Fruit fly (Drosophila melanogaster) whole organism, adult: Measurements from ENCODE around the gene lectin-29Ca.

Experiments used
- CG11617 ChIP-seq: fragments of 200-800 bp; sonication (Bioruptor generic); optimal IDR thresholded peaks from 2 replicates; lab custom pipeline; 2017; ENCODE audit warnings: mild to moderate bottlenecking, missing biosample characterization, missing genetic modification reagents, missing genetic modification characterization
- CG12768 ChIP-seq: fragments of 200-800 bp; sonication (Bioruptor generic); optimal IDR thresholded peaks from 2 replicates; lab custom pipeline; 2017; ENCODE audit warnings: missing biosample characterization, missing genetic modification characterization, mild to moderate bottlenecking, moderate library complexity, missing genetic modification reagents
- CG14711 ChIP-seq: fragments of 200-800 bp; sonication (Bioruptor generic); optimal IDR thresholded peaks from 2 replicates; lab custom pipeline; 2018; ENCODE audit warnings: missing biosample characterization, mild to moderate bottlenecking, missing genetic modification characterization, moderate library complexity
- CG1620 ChIP-seq: fragments of 200-800 bp; sonication (Bioruptor generic); optimal IDR thresholded peaks from 2 replicates; lab custom pipeline; 2016; ENCODE audit warnings: missing biosample characterization, missing genetic modification characterization
- CG33017 ChIP-seq: fragments of 200-800 bp; sonication (Bioruptor generic); optimal IDR thresholded peaks from 2 replicates; lab custom pipeline; 2018; ENCODE audit warnings: missing biosample characterization, mild to moderate bottlenecking, missing genetic modification characterization, moderate library complexity
- CG5204 ChIP-seq: fragments of 200-800 bp; sonication (Bioruptor generic); optimal IDR thresholded peaks from 2 replicates; lab custom pipeline; 2016; ENCODE audit warnings: missing biosample characterization, missing genetic modification characterization
- CG7045 ChIP-seq: fragments of 200-800 bp; sonication (Bioruptor generic); optimal IDR thresholded peaks from 2 replicates; lab custom pipeline; 2017; ENCODE audit warnings: missing biosample characterization, mild to moderate bottlenecking, missing genetic modification characterization
- CG7101 ChIP-seq: fragments of 200-800 bp; sonication (Bioruptor generic); optimal IDR thresholded peaks from 2 replicates; lab custom pipeline; 2018; ENCODE audit warnings: missing biosample characterization, mild to moderate bottlenecking, missing genetic modification characterization, moderate library complexity
- Clk ChIP-seq: fragments of 200-800 bp; sonication (Bioruptor generic); optimal IDR thresholded peaks from 2 replicates; lab custom pipeline; 2017; ENCODE audit warnings: missing biosample characterization, missing genetic modification characterization
- Crg-1 ChIP-seq: fragments of 200-800 bp; sonication (Bioruptor generic); optimal IDR thresholded peaks from 2 replicates; lab custom pipeline; 2016; ENCODE audit warnings: missing biosample characterization, missing genetic modification characterization
- Hr96 ChIP-seq: fragments of 200-800 bp; sonication (Bioruptor generic); optimal IDR thresholded peaks from 2 replicates; lab custom pipeline; 2016; ENCODE audit warnings: missing biosample characterization, missing genetic modification characterization
- Mnt ChIP-seq: fragments of 200-800 bp; sonication (Bioruptor generic); optimal IDR thresholded peaks from 2 replicates; lab custom pipeline; 2016; ENCODE audit warnings: missing biosample characterization, mild to moderate bottlenecking, missing genetic modification characterization
- bab1 ChIP-seq: fragments of 200-800 bp; sonication (Bioruptor generic); optimal IDR thresholded peaks from 3 replicates; lab custom pipeline; 2019; ENCODE audit warnings: missing biosample characterization, mild to moderate bottlenecking, missing genetic modification characterization, moderate library complexity
- cic ChIP-seq: fragments of 200-800 bp; sonication (Bioruptor generic); optimal IDR thresholded peaks from 2 replicates; lab custom pipeline; 2017; ENCODE audit warnings: missing biosample characterization, mild to moderate bottlenecking, missing genetic modification characterization, moderate library complexity
- cnc ChIP-seq, 2 experiments: fragments of >200 bp; optimal IDR thresholded peaks; 2 replicates each; lab custom pipeline; 2017
- kay ChIP-seq: fragments of 200-800 bp; sonication (Bioruptor generic); peaks from one replicate; lab custom pipeline; 2016; ENCODE audit warnings: missing biosample characterization, missing genetic modification characterization, borderline replicate concordance
- ovo ChIP-seq: fragments of 200-800 bp; sonication (Bioruptor generic); optimal IDR thresholded peaks from 2 replicates; lab custom pipeline; 2016; ENCODE audit warnings: missing biosample characterization, missing genetic modification characterization
- pad ChIP-seq: fragments of 200-800 bp; sonication (Bioruptor generic); optimal IDR thresholded peaks from 3 replicates; lab custom pipeline; 2017; ENCODE audit warnings: missing biosample characterization, missing genetic modification characterization, mild to moderate bottlenecking, moderate library complexity, missing genetic modification reagents
- tj ChIP-seq: fragments of 200-800 bp; sonication (Bioruptor generic); optimal IDR thresholded peaks from 3 replicates; lab custom pipeline; 2017; ENCODE audit warnings: missing biosample characterization, mild to moderate bottlenecking, missing genetic modification characterization, moderate library complexity
- toe ChIP-seq: fragments of 200-800 bp; sonication (Bioruptor generic); optimal IDR thresholded peaks from 2 replicates; lab custom pipeline; 2016; ENCODE audit warnings: missing biosample characterization, missing genetic modification characterization

Gene lectin-29Ca

DNA sequence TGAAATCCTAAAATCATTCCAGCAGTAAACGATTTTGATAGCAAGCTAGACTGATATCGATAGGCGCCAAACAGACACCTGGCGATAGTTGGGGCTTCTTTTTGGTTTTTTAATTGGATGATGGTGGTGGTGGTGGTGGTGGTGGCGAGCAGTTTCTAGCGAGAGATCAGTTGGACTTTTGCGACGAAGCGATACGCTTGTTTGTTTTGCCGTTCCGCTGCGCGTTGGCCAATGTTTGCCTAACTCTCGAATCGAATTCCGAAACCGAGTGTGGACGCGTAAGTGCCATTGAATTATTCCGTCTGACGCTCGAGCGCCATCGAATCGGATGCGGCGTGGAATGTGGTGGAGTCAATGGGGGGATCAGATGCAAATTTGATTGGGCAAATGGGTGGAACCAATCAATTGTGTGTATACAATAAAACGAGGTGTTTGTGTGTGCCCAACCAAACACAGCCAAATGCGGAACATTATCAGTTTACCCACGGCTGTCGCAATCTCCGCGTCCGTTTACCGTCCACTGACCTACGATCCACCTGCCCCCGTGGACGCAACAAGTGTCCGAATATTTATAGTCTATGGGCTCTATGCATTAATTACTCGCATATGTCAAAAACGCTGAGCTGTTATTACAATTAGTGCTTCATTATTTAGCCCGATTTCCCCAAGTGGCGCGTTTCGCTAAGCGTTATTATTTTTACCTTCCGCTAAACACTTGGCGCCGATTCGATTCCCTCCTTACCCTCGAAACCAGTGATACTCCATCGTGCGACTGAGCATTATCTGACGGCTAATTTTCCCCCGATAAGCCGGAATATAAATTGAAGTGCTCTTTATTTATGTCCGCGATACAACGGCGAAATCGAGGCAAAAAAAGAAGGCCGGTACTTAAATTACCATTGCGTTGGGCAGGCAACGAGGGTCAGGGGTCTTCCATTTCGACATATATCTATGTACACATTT is 23.4 kb downstream of the lectin-29Ca start, which contains the start of gene CG17292:
CG17292 (plus strand) TSS at position 91 of the 963 bp plus-strand sequence.
- TF ChIP-seq kay = no peak
- no peak for TF ChIP-seq cnc (optimal IDR thresholded peaks at IDR 0.05; lab: Kevin White, UChicago)
- TF ChIP-seq Clk (GFP tag; lab: Kevin White, UChicago) = peak; percentile 42
- TF ChIP-seq CG33017 = peak; percentile 62
- peak; percentile 88 for TF ChIP-seq bab1 (GFP tag; lab: Kevin White, UChicago)
- peak; percentile 70 for TF ChIP-seq CG11617
- peak; percentile 17 for TF ChIP-seq CG14711 (tag; lab: Kevin White, UChicago)
- no peak for TF ChIP-seq CG5204 (GFP tag; lab: Kevin White, UChicago)
- no peak for TF ChIP-seq CG7045 (GFP tag; lab: Kevin White, UChicago)
- TF ChIP-seq tj (GFP tag; lab: Kevin White, UChicago) = peak; percentile 72
- TF ChIP-seq pad (GFP tag; lab: Kevin White, UChicago) = peak; percentile 52
- peak; percentile 58 for TF ChIP-seq ovo (GFP tag; lab: Kevin White, UChicago)
- TF ChIP-seq toe (GFP tag; lab: Kevin White, UChicago) = peak; percentile 62
- TF ChIP-seq Hr96 (GFP tag; lab: Kevin White, UChicago) = no peak
- TF ChIP-seq Crg-1 (GFP tag; lab: Kevin White, UChicago) = peak; percentile 37
- TF ChIP-seq CG12768 = peak; percentile 79
- TF ChIP-seq CG1620 (GFP tag; lab: Kevin White, UChicago) = peak; percentile 49
- TF ChIP-seq Mnt (GFP tag; lab: Kevin White, UChicago) = peak; percentile 81
- TF ChIP-seq CG7101 = peak; percentile 65
- peak; percentile 90 for TF ChIP-seq cic (GFP tag; lab: Kevin White, UChicago)

DNA sequence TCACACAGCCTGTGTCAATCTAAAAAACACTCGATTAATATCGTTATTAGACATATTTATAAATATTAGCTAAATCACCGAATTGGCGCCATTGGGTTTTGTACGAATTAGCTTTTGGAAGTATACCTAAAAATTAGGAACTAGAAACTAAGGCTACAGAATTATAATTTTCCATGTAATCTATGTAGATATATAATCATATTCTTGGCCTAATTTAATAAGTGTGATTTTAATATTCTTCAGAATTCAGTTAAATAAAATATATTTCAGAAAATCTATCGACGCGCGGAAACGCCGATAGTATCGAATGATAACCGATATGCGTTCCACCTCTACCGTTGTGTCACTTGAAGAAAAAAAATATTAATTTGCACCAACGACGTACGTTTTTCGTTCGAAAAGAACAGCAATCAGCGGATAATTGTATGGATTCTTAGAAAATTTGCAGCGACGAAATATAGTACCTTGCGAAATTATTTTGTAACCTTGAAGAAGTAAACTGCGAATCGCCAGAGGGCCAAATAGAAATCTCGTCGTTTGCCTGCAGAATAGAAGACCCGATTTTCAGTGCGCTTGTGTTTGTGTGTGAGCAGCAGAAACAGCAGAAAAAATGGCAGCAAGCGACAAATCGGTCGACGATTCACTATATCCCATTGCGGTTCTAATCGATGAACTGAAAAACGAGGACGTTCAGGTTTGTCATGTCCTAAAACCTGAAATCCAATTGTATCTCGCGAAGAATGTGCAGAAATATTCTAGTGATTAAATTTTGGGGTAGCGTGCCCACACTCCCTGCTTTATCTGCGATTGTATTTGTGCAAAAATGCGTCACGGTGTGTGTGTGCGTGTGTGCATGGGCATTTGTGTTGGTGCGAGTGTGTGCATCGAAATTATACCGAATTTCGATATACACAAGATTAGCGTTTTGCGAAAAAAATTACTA is 28.1 kb downstream of the lectin-29Ca start, which contains the start of gene Pp2A-29B:
Pp2A-29B (plus strand) TSS at position 338 of the 943 bp plus-strand sequence.
- TF ChIP-seq CG7045 (GFP tag; lab: Kevin White, UChicago) (no peak), toe (GFP tag; lab: Kevin White, UChicago) (peak; percentile 86), pad (GFP tag; lab: Kevin White, UChicago) (peak; percentile 27), Mnt (GFP tag; lab: Kevin White, UChicago) (peak; percentile 45), Clk (GFP tag; lab: Kevin White, UChicago) (no peak), ovo (GFP tag; lab: Kevin White, UChicago) (peak; percentile 58), CG12768 (no peak), Hr96 (GFP tag; lab: Kevin White, UChicago) (peak; percentile 45), CG7101 (peak; percentile 45), CG11617 (peak; percentile 37), cnc (optimal IDR thresholded peaks at IDR 0.05; lab: Kevin White, UChicago) (no peak), bab1 (GFP tag; lab: Kevin White, UChicago) (no peak), CG33017 (peak; percentile 25), CG1620 (GFP tag; lab: Kevin White, UChicago) (peak; percentile 60), CG14711 (tag; lab: Kevin White, UChicago) (peak; percentile 10), cic (GFP tag; lab: Kevin White, UChicago) (peak; percentile 70), tj (GFP tag; lab: Kevin White, UChicago) (peak; percentile 34), Crg-1 (GFP tag; lab: Kevin White, UChicago) (peak; percentile 72), kay (peak; percentile 66), CG5204 (GFP tag; lab: Kevin White, UChicago) (no peak)

DNA sequence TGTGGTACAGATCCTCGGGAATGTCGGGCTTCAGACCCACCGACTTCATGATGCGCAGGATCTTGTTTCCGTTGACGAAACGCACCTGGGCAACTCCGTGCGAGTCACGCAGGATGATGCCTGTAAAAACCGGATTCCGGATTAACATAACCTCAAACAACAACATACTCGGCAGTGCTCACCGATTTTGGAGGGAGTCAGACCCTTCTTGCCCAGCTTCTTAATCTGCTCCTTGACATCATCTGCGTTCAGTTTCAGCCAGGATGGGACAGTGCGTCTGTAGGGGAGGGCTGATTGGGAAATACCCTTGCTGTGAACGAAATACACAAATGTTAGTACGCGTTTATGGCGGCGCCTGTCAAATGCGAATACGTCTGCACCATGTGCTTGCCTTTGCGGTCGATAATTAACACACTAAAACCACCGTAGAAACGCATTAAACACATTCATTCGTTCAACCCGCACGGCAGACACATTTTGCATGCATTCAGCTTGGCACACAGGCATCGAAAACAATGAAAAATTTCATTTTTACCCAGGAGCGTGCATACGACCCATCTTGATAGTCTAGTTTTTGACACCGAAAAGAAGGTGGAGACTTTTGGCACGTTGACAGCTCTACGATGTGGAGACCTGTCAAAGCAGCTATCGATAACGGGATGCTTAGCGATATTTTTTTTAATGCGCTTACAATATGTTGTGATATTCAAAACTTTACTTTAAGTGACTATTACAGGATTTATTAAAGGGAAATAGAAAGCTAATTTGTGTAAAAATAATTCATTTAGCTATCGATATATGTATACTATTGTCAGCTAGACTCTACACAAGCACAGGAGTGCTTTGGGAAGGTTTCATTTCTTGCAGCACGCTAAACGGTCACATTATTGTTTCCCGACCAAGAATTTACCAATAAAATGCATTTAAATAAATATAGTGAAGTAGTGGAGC is 29.8 kb downstream of the lectin-29Ca start, which contains the start of the genes RpS13 and CSN8:
RpS13 (minus strand) TSS at position 657 of the 951 bp plus-strand sequence.
CSN8 (plus strand) TSS at position 850 of the 951 bp plus-strand sequence.
- TF ChIP-seq CG7045 (GFP tag; lab: Kevin White, UChicago) (no peak), ovo (GFP tag; lab: Kevin White, UChicago) (no peak), pad (GFP tag; lab: Kevin White, UChicago) (peak; percentile 37), toe (GFP tag; lab: Kevin White, UChicago) (peak; percentile 54), Crg-1 (GFP tag; lab: Kevin White, UChicago) (no peak), bab1 (GFP tag; lab: Kevin White, UChicago) (peak; percentile 51), Clk (GFP tag; lab: Kevin White, UChicago) (no peak), cnc (optimal IDR thresholded peaks at IDR 0.05; lab: Kevin White, UChicago) (no peak), tj (GFP tag; lab: Kevin White, UChicago) (no peak), CG11617 (peak; percentile 46), CG5204 (GFP tag; lab: Kevin White, UChicago) (no peak), CG1620 (GFP tag; lab: Kevin White, UChicago) (peak; percentile 28), CG33017 (no peak), CG12768 (no peak), CG14711 (tag; lab: Kevin White, UChicago) (peak; percentile 72), Hr96 (GFP tag; lab: Kevin White, UChicago) (peak; percentile 19), kay (no peak), CG7101 (peak; percentile 46), cic (GFP tag; lab: Kevin White, UChicago) (peak; percentile 37), Mnt (GFP tag; lab: Kevin White, UChicago) (peak; percentile 96)
